Fruit fly (Drosophila melanogaster) whole organism, larva: Measurements from ENCODE around the gene CG14826.

ENCODE experiments used
- noc ChIP-seq: fragments of 200-800 bp; sonication (Bioruptor generic); optimal IDR thresholded peaks from 3 replicates; lab custom pipeline; 2019; ENCODE audit warnings: missing biosample characterization, mild to moderate bottlenecking, missing genetic modification characterization, moderate library complexity

CG14826 gene

DNA sequence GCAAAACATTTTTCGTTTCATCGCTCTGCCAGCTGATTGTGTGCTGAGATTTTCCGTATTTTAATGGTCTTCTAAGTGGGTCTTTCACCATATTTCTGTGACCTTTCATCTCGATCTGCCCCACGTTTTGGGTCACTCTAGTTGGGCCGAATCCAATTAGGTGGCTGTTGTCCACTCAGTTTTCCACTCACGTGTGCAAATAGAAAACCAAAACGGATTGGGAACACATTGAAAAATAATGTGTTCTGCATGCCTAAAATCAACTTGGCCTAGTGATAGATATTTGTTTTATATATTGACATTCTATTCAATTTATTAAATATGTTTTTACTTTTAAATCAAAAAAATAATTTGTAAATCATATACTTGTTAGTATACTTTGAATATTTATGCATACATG is at the start of gene CG14826:
Gene CG14826 (plus strand): TSS at position 301 of the 400 bp plus-strand sequence.
- no peak for TF ChIP-seq noc (tag; lab: Kevin White, UChicago)

DNA sequence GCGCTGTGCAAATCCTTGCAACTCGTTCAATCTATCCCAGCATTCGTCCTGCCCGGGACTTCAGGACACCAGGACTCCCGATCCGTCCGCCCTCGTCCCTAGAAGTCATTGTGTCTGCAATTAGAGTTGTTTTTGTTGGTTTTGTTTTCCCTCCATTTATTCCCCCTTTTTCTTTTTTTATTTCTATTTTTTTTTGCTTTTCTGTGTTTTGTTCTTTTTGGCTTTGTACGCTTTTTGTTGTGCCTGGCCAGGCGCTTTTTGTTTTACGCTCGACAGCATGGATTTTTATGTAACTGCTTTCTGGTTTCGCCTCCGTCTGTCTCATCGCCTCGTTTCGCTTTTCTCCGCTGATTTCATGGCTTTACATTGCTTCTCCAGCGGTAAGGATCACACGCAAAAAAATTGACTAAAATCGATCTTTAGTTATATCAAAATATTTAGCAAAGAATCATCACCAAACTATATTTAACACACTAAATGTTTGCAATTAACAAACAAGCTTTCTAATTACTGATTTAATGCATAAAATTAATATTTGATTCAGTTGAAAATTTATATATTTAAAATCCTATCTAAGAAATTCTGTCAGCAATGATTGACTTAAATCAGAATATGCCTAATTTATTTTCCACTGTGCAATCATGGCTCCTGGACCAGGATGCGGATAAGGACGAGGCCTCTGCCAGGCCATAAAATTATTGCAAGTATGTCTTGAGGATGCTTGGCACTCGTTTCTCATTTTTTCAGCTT is 49.4 kb upstream of the CG14826 start:
- no peak for TF ChIP-seq noc (tag; lab: Kevin White, UChicago)

DNA sequence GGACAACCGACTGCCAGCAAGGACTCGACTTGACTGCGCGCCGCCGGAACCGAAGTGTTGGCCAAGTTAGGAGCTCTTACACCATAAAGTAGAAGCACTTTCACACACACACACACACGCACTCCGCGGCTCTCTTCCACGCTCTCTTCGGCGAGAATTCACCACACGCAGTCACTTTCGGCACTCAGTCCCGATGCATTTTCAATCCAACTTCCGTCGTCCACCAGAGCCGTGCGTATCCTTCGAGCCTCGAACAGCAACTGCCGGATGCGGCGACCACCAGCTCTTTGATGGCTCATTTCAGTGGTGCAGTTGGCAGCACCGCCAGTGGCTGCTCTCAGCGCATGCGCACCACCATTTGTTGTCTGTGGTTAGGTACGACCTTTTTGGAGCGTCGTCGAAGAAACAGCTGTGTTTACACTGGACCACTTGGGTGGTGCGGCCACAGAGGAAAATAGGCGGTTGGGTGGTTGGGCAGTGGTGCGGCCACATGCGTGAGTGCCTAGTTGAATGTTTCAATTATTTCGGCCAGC is 44.6 kb upstream of the CG14826 start, which contains the start of gene Dscam2:
Gene Dscam2 (minus strand): TSS at position 264 of the 533 bp plus-strand sequence.
- TF ChIP-seq noc (tag; lab: Kevin White, UChicago): no peak

DNA sequence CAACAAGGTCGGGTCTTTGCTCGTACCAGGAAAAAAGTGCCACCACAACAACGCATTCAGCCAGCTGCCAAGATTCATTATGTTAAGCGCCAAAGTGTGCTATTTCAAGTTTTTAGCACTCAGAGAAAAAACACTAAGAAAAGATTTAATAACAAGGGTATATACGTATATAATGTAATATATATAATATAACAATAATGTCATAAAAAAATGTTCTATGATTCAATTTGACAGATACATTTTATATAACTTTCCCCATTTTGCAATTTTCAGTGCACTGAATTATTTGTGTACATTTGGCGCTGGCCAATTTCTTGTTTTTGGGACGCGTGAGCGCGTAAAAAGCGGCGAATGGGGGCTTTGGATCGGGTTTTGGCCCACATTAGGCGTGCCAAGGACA is 43.8 kb upstream of the CG14826 start:
- TF ChIP-seq noc (tag; lab: Kevin White, UChicago): no peak

DNA sequence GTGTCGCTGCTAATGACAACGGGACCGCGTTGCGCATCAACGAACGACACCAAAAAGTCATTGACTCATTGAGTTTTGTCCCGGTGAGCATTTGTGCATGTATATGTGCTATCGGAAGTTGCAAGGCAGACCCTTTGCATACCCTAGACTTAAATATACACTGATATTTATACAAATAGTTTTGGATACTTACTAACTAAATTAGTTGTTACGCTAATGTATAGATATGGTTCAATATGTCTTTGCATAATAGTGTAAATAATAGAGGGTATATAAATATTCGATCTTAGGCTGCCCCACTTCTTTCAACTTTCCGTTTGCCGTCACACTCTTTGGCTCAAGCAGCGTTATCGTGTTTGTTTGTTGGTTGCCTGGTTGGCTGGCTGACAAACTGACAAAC is 43.1 kb upstream of the CG14826 start:
- no peak for TF ChIP-seq noc (tag; lab: Kevin White, UChicago)

DNA sequence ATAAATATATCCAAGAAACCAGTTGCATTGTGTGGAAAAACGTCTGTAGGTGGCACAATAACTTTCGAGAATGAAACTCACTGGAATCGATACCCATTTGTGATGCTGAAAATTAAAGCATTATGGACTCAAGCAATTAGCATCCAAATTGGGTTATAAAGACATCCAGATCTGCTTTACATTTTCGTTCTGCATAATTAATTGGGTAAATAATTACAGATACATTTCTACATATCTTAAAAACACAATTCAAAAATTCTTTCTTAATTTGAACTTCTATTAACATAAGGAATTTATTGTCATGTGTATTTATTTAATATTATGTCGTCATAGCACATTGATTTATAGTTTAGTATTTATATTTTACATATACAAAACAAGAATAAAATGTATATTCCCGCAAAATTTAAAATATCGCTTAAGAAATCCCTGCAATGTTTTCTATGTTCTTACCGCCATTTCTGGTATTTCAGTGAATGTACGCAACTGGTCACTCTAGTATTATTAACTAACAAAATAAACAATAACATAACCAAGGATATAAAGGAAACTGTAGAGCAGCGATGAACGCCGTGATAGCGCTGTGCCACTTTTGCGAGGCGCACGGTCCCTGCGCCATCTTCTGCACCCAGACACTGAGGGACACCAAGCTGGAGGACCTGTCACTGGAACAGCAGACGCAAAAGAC is 3.9 kb downstream of the CG14826 start, which contains the start of the genes CG14829 and BHD:
Gene CG14829 (minus strand): TSS at position 51 of the 688 bp plus-strand sequence.
Gene BHD (plus strand): TSS at position 471 of the 688 bp plus-strand sequence.
- no peak for TF ChIP-seq noc (tag; lab: Kevin White, UChicago)

DNA sequence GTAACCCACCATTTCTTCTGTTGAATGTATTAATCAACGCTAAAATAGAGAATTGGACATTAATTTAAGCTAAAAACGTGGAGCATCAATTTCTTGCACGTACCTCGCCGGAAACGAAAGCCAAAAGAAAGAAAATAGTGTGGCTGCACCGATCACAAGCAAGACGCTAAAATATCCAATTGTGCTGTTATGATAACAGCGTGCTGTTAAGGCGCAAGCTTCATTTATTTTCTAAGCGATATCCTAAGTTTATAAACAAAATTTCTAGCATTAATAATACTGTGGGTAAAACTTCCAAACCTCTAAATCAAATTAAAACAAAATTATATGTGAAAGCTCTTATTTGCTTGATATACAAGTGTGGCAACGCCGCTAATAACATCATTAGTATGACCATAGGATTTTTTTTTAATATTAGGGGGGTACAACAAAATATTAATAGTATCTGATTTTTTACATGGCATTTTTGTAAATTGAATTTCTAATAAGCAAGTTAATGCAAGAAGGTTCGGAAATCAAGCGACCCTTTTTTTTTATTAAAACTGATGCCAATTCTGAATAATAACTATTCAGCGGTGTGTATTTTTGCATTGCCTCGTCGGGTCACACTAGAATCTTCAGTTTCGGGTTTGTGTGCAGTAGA is 7.0 kb downstream of the CG14826 start, which contains the start of the genes RpL18 and Neos:
Gene RpL18 (minus strand): TSS at position 135 of the 643 bp plus-strand sequence.
Gene Neos (plus strand): TSS at position 412 of the 643 bp plus-strand sequence.
- peak; percentile 62 for TF ChIP-seq noc (tag; lab: Kevin White, UChicago)

DNA sequence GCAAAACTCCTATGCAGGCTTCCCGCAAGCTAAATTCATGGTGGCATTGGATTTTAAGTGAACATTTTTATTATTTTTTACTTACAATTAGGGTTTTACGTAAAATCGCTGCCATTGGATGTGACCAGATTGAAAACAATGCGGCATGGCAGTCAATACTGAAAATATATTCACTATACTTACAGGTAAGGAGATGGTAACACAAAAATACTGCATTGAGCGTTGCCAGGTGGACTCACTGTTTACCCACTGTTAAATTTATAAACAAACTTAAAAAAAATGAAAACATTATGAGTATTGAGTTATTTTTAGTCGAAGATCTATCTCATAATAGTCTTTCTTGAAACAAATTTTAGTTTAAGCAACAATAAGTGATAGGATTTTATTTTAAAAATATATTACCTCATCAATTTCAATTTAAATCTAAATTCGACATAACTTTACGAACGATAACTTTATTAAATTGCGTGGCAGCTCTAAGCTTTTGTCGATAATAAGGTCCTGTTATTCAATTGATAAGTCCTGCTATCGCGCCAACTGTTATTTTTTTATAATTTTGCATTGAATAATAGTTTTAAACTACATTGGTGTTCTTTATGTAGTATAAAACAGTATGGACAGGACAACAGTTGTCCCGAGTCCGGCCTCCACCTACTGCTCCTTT is 9.6 kb downstream of the CG14826 start, which contains the start of the genes mRpL50 and mei-P22:
Gene mRpL50 (minus strand): TSS at position 159 of the 664 bp plus-strand sequence.
Gene mei-P22 (plus strand): TSS at position 614 of the 664 bp plus-strand sequence.
- TF ChIP-seq noc (tag; lab: Kevin White, UChicago): no peak

DNA sequence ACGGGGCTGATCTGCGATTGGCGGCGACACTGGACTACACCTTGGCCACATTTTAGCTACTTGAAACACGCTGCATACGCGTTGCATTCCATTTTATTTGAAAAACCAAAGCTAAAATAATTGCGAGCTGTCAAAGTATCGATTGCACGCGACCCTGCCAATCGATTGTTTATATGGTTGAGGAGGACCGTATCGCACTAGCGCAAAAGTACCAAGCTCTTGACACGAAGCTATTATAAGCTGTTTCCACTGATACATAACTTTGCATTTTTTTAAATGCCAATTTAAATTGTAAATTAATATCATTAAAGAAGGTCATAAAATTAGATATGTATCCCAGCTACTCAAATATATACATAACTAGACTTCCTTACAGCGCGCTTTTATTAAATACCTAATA is 14.9 kb downstream of the CG14826 start, which contains the start of gene Cdc27:
Gene Cdc27 (minus strand): TSS at position 174 of the 400 bp plus-strand sequence.
- TF ChIP-seq noc (tag; lab: Kevin White, UChicago): no peak

DNA sequence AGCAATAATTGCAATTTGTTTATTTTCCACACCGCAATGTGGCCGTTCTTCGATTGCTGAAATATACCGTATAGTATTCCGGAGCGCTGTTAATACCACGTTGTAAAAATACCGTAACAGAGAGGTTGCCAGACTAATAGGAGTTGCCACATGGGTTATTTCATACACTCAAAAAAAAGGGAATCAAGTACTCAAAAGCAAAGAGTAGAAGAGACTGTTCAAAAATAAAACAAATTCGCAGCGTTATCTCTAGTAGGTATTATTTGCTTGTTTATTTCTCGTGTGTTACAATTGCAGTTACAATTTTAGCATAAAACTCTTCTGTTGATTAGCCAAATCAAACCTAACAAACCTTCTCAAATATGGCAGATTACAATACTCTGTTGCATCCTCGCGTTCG is 16.2 kb downstream of the CG14826 start, which contains the start of gene MED4:
Gene MED4 (minus strand): TSS at position 59 of the 400 bp plus-strand sequence.
- peak; percentile 20 for TF ChIP-seq noc (tag; lab: Kevin White, UChicago)

DNA sequence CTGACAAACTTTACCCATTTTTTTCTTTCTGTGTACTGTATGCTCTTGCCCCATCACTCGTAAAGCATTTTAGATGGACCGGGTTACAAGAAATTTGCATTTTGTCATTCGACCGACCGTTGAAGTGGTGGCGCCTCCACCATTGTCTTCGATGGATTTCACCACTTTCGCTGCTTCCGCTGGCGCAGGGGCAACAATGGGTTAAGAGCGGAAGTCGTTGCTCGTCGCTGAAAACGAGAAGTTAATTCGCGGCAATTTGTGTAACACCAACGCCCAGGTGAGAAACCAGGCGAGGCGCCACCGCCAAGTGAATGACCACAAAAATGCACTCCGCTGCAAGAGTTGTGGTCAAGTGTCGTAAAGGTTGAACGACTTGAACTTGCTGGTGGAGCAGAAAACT is 20.4 kb downstream of the CG14826 start:
- no peak for TF ChIP-seq noc (tag; lab: Kevin White, UChicago)

DNA sequence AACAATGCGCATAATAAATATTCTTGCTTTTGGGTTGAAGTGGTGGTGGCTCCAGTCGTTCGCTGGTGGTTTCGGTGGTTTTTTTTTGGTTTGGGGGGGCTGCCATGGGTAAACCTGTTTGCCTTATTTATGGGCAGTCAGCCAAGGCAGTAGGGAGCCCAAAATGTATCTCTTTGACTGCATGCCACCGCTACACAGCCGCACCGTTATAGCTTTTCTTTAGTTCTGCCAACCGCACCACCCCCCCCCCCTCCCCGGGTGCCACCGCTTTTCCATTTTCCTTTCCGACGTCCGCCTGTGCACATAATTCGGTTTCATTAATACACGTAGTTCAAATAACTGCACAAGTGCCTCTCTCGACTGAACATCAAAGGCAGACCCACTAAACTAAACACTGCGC is 24.0 kb downstream of the CG14826 start:
- TF ChIP-seq noc (tag; lab: Kevin White, UChicago): no peak

DNA sequence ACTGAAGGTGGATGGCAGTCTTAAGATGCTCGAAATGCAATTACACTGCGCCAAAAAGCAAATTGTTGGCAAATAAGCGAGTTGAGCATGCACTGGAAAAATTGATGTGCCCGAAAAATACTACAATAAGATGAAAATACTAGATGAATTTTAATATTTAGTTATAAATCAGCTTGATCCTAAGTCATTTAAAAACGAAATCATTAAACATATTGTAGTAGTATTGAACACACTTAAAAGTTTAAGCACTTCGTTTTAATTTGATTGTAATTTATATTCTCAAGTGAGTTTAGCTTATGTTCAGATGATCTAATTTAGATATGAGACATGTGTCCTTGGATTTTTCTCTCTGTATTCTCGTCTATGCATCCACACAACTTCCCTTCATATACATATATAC is 28.2 kb downstream of the CG14826 start:
- no peak for TF ChIP-seq noc (tag; lab: Kevin White, UChicago)

DNA sequence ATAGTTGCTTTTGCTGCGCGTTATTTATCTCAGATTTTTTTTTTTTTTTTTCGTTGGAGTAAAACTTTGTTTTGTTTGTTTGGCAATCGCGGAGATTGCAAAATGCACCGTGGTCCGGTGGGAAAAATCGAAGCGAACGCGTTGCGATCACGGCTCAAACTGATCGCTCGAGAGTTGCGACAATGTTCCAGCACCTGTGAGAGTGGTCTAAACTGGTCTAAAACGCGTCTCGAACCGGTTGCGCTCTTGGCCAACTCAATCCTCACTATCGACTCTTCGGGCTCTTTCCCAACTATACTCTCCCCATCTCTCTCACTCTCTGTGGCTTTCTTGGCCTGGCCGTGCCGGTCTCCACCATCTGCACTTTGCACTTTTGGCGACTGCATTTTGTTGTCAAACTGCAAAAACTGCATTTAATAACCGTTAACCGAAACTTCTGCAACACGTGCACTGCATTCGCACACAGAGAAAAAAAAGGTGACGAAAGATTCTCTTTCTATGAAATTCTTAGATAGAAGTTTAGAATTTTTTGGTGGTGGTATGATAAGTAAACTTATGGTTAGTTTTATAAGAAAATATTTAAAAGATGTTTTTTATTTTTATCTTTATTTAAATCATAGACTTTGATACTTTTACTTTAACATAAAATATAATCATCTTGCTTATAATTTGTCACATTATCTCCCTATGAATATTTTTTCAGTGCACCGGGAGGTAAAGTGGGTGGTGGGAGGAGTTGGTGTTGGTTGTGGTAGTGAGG is 29.6 kb downstream of the CG14826 start, which contains the start of gene CG14830:
Gene CG14830 (minus strand): TSS at position 164 of the 760 bp plus-strand sequence.
- no peak for TF ChIP-seq noc (tag; lab: Kevin White, UChicago)
